Worm (Caenorhabditis elegans) whole organism, mixed stage, embryonic: ENCODE results near the gene F46B3.15.

Source experiments
- ces-1 ChIP-seq: fragments of 150-350 bp; optimal IDR thresholded peaks from 2 replicates; lab custom pipeline; 2014; ENCODE audit warnings: missing biosample characterization, missing genetic modification reagents, missing genetic modification characterization
- elt-3 ChIP-seq: fragments of 150-350 bp; optimal IDR thresholded peaks from 2 replicates; lab custom pipeline; 2014; ENCODE audit warnings: missing biosample characterization, missing genetic modification characterization
- lin-13 ChIP-seq: fragments of 150-350 bp; optimal IDR thresholded peaks from 2 replicates; lab custom pipeline; 2014; ENCODE audit warnings: missing biosample characterization, missing genetic modification characterization
- lsy-2 ChIP-seq: fragments of 150-350 bp; optimal IDR thresholded peaks from 2 replicates; lab custom pipeline; 2014; ENCODE audit warnings: missing biosample characterization, missing genetic modification characterization
- mab-5 ChIP-seq: fragments of 150-350 bp; optimal IDR thresholded peaks from 2 replicates; lab custom pipeline; 2014; ENCODE audit warnings: missing biosample characterization, missing genetic modification characterization
- nhr-12 ChIP-seq: fragments of 150-350 bp; optimal IDR thresholded peaks from 2 replicates; lab custom pipeline; 2014; ENCODE audit warnings: missing biosample characterization, missing genetic modification characterization
- nhr-76 ChIP-seq: sonication (generic microtip); optimal IDR thresholded peaks from 2 replicates; lab custom pipeline; 2017; ENCODE audit warnings: missing biosample characterization, missing genetic modification characterization
- pha-4 ChIP-seq: fragments of 150-350 bp; optimal IDR thresholded peaks from 2 replicates; lab custom pipeline; 2018; ENCODE audit warnings: missing biosample characterization, missing genetic modification reagents, missing genetic modification characterization
- snpc-4 ChIP-seq: fragments of 150-350 bp; optimal IDR thresholded peaks from 2 replicates; lab custom pipeline; 2014; ENCODE audit warnings: missing biosample characterization, missing genetic modification characterization
- sptf-1 ChIP-seq: sonication (generic microtip); optimal IDR thresholded peaks from 2 replicates; lab custom pipeline; 2017; ENCODE audit warnings: mild to moderate bottlenecking, missing genetic modification characterization, moderate library complexity, missing compliant biosample characterization
- unc-39 ChIP-seq: fragments of 150-350 bp; optimal IDR thresholded peaks from 2 replicates; lab custom pipeline; 2014; ENCODE audit warnings: missing biosample characterization, missing genetic modification characterization
- unc-62 ChIP-seq: fragments of 150-350 bp; optimal IDR thresholded peaks from 2 replicates; lab custom pipeline; 2014; ENCODE audit warnings: missing biosample characterization, missing genetic modification reagents, missing genetic modification characterization
- ztf-11 ChIP-seq: fragments of 150-350 bp; optimal IDR thresholded peaks from 2 replicates; lab custom pipeline; 2014; ENCODE audit warnings: missing biosample characterization, missing genetic modification characterization

ce11 chrV:20681120-20681519 lies 47.6 kb upstream of the F46B3.15 start, which contains the start of gene srsx-35:
- no peak for TF ChIP-seq pha-4 (tag; lab: Kevin White, UChicago)
- no peak for TF ChIP-seq ces-1 (GFP tag; lab: Kevin White, UChicago)
- no peak for TF ChIP-seq elt-3 (tag; lab: Kevin White, UChicago)
- TF ChIP-seq unc-62 (GFP tag; lab: Kevin White, UChicago), result no peak
- TF ChIP-seq ztf-11 (tag; lab: Kevin White, UChicago), result no peak
- TF ChIP-seq nhr-76 (tag; lab: Kevin White, UChicago), result no peak
- no peak for TF ChIP-seq mab-5 (tag; lab: Kevin White, UChicago)
- TF ChIP-seq unc-39 (tag; lab: Kevin White, UChicago), result no peak
- TF ChIP-seq nhr-12, result no peak
- no peak for TF ChIP-seq sptf-1 (tag; lab: Kevin White, UChicago)
- TF ChIP-seq lsy-2, result no peak
- TF ChIP-seq lin-13 (tag; lab: Kevin White, UChicago), result no peak
- no peak for TF ChIP-seq snpc-4 (tag; lab: Kevin White, UChicago)
